Worm (Caenorhabditis elegans) whole organism, late embryonic: ENCODE data around the gene ins-10.
A peak's percentile ranks its signal among the peaks of the same experiment; 100 is the strongest.

ENCODE experiments used
- C08G9.2 ChIP-seq: sonication (generic microtip); optimal IDR thresholded peaks from 2 replicates; lab custom pipeline; 2016; ENCODE audit warnings: mild to moderate bottlenecking, missing genetic modification characterization, moderate library complexity, missing compliant biosample characterization
- F13H6.1 ChIP-seq: sonication (generic microtip); optimal IDR thresholded peaks from 2 replicates; lab custom pipeline; 2016; ENCODE audit warnings: missing genetic modification characterization, missing compliant biosample characterization
- T23F11.4 ChIP-seq: fragments of 200-800 bp; sonication (Bioruptor generic); optimal IDR thresholded peaks from 2 replicates; lab custom pipeline; 2018; ENCODE audit warnings: mild to moderate bottlenecking, missing genetic modification characterization, missing compliant biosample characterization
- Y22D7AL.16 ChIP-seq: sonication (generic microtip); optimal IDR thresholded peaks from 2 replicates; lab custom pipeline; 2016; ENCODE audit warnings: missing genetic modification characterization, missing compliant biosample characterization
- ama-1 ChIP-seq: fragments of 150-350 bp; optimal IDR thresholded peaks from 2 replicates; lab custom pipeline; 2014
- ceh-14 ChIP-seq: sonication (generic microtip); optimal IDR thresholded peaks from 2 replicates; lab custom pipeline; 2016; ENCODE audit warnings: missing genotype, missing genetic modification characterization, missing compliant biosample characterization
- ceh-19 ChIP-seq: fragments of 200-800 bp; sonication (Bioruptor generic); optimal IDR thresholded peaks from 2 replicates; lab custom pipeline; 2018; ENCODE audit warnings: mild to moderate bottlenecking, missing genetic modification characterization, missing compliant biosample characterization
- ceh-2 ChIP-seq: sonication (generic microtip); optimal IDR thresholded peaks from 2 replicates; lab custom pipeline; 2016; ENCODE audit warnings: missing genotype, missing genetic modification characterization, missing compliant biosample characterization
- ceh-22 ChIP-seq: sonication (generic microtip); optimal IDR thresholded peaks from 2 replicates; lab custom pipeline; 2017; ENCODE audit warnings: missing biosample characterization, missing genetic modification characterization
- ceh-30 ChIP-seq: fragments of 150-350 bp; optimal IDR thresholded peaks from 2 replicates; lab custom pipeline; 2014; ENCODE audit warnings: missing biosample characterization, missing genetic modification characterization
- ceh-34 ChIP-seq: sonication (generic microtip); optimal IDR thresholded peaks from 2 replicates; lab custom pipeline; 2016; ENCODE audit warnings: mild to moderate bottlenecking, missing genetic modification characterization, missing compliant biosample characterization
- ceh-45 ChIP-seq: fragments of 200-800 bp; sonication (Bioruptor generic); IDR thresholded peaks from 2 replicates; pipeline ENCODE4 v1.3.6; 2022; ENCODE audit warnings: missing genetic modification reagents, missing genetic modification characterization, missing compliant biosample characterization
- ceh-6 ChIP-seq: fragments of 200-800 bp; sonication (Bioruptor generic); optimal IDR thresholded peaks from 2 replicates; lab custom pipeline; 2018; ENCODE audit warnings: mild to moderate bottlenecking, missing genetic modification characterization, missing compliant biosample characterization
- ceh-9 ChIP-seq: sonication (generic microtip); optimal IDR thresholded peaks from 2 replicates; lab custom pipeline; 2016; ENCODE audit warnings: mild to moderate bottlenecking, missing genetic modification characterization, inconsistent platforms, missing compliant biosample characterization
- che-1 ChIP-seq: sonication (generic microtip); optimal IDR thresholded peaks from 2 replicates; lab custom pipeline; 2016; ENCODE audit warnings: mild to moderate bottlenecking, missing genetic modification characterization, missing compliant biosample characterization
- dmd-4 ChIP-seq: sonication (generic microtip); optimal IDR thresholded peaks from 2 replicates; lab custom pipeline; 2016; ENCODE audit warnings: borderline replicate concordance, missing genetic modification characterization, missing compliant biosample characterization
- dve-1 ChIP-seq: sonication (generic microtip); optimal IDR thresholded peaks from 2 replicates; lab custom pipeline; 2017; ENCODE audit warnings: antibody characterized with exemption, mild to moderate bottlenecking, missing genetic modification characterization, missing compliant biosample characterization
- elt-4 ChIP-seq: sonication (generic microtip); optimal IDR thresholded peaks from 2 replicates; lab custom pipeline; 2016; ENCODE audit warnings: missing genetic modification characterization, missing compliant biosample characterization
- eyg-1 ChIP-seq: sonication (generic microtip); optimal IDR thresholded peaks from 2 replicates; lab custom pipeline; 2016; ENCODE audit warnings: missing genotype, missing genetic modification characterization, missing compliant biosample characterization
- fax-1 ChIP-seq: sonication (generic microtip); optimal IDR thresholded peaks from 2 replicates; lab custom pipeline; 2016; ENCODE audit warnings: missing genotype, missing genetic modification characterization, missing compliant biosample characterization
- gmeb-2 ChIP-seq: sonication (generic microtip); optimal IDR thresholded peaks from 2 replicates; lab custom pipeline; 2016; ENCODE audit warnings: missing genetic modification characterization, inconsistent platforms, missing compliant biosample characterization
- hlh-6 ChIP-seq: sonication (generic microtip); optimal IDR thresholded peaks from 2 replicates; lab custom pipeline; 2016; ENCODE audit warnings: missing genotype, missing genetic modification characterization, missing compliant biosample characterization
- lim-6 ChIP-seq: sonication (generic microtip); optimal IDR thresholded peaks from 2 replicates; lab custom pipeline; 2016; ENCODE audit warnings: missing genetic modification characterization, missing compliant biosample characterization
- nhr-11 ChIP-seq: fragments of 150-350 bp; optimal IDR thresholded peaks from 2 replicates; lab custom pipeline; 2014; ENCODE audit warnings: missing biosample characterization, missing genetic modification characterization
- npax-4 ChIP-seq: sonication (generic microtip); optimal IDR thresholded peaks from 2 replicates; lab custom pipeline; 2016; ENCODE audit warnings: missing genetic modification characterization, missing compliant biosample characterization
- odd-2 ChIP-seq: sonication (generic microtip); optimal IDR thresholded peaks from 2 replicates; lab custom pipeline; 2017; ENCODE audit warnings: antibody characterized with exemption, mild to moderate bottlenecking, missing genetic modification characterization, missing compliant biosample characterization
- pag-3 ChIP-seq: sonication (generic microtip); optimal IDR thresholded peaks from 2 replicates; lab custom pipeline; 2016; ENCODE audit warnings: missing compliant biosample characterization, missing genetic modification characterization, borderline replicate concordance
- pha-2 ChIP-seq: sonication (generic microtip); optimal IDR thresholded peaks from 2 replicates; lab custom pipeline; 2017; ENCODE audit warnings: mild to moderate bottlenecking, missing genetic modification characterization, missing compliant biosample characterization
- pha-4 ChIP-seq: fragments of 150-350 bp; optimal IDR thresholded peaks from 2 replicates; lab custom pipeline; 2018; ENCODE audit warnings: missing biosample characterization, missing genetic modification reagents, missing genetic modification characterization
- sox-2 ChIP-seq: fragments of 200-800 bp; sonication (Bioruptor generic); IDR thresholded peaks from 2 replicates; pipeline ENCODE4 v1.3.6; 2022; ENCODE audit warnings: missing genetic modification reagents, missing genetic modification characterization, missing compliant biosample characterization
- syd-9 ChIP-seq: sonication (generic microtip); optimal IDR thresholded peaks from 2 replicates; lab custom pipeline; 2016; ENCODE audit warnings: mild to moderate bottlenecking, missing genetic modification characterization, moderate library complexity, missing compliant biosample characterization
- tbx-2 ChIP-seq: sonication (generic microtip); optimal IDR thresholded peaks from 2 replicates; lab custom pipeline; 2016; ENCODE audit warnings: missing genetic modification characterization, missing compliant biosample characterization
- unc-3 ChIP-seq, 2 experiments: fragments of 200-800 bp in 1 of 2; sonication (Bioruptor generic) in 1 of 2; sonication (generic microtip) in 1 of 2; conservative IDR thresholded peaks in 1 of 2; optimal IDR thresholded peaks in 1 of 2; 2 replicates each; pipeline versions ENCODE4 v1.3.6 to Lab custom; 2016 to 2022; ENCODE audit warnings: missing compliant biosample characterization in 2 of 2, missing genetic modification characterization in 2 of 2, missing genetic modification reagents in 1 of 2
- unc-42 ChIP-seq: sonication (generic microtip); optimal IDR thresholded peaks from 2 replicates; lab custom pipeline; 2016; ENCODE audit warnings: missing genotype, missing genetic modification characterization, missing compliant biosample characterization
- unc-55 ChIP-seq: sonication (generic microtip); optimal IDR thresholded peaks from 2 replicates; lab custom pipeline; 2017; ENCODE audit warnings: missing biosample characterization, missing genetic modification reagents, missing genetic modification characterization
- unc-86 ChIP-seq: sonication (generic microtip); optimal IDR thresholded peaks from 2 replicates; lab custom pipeline; 2016; ENCODE audit warnings: missing genetic modification characterization, missing compliant biosample characterization

ins-10 gene

DNA sequence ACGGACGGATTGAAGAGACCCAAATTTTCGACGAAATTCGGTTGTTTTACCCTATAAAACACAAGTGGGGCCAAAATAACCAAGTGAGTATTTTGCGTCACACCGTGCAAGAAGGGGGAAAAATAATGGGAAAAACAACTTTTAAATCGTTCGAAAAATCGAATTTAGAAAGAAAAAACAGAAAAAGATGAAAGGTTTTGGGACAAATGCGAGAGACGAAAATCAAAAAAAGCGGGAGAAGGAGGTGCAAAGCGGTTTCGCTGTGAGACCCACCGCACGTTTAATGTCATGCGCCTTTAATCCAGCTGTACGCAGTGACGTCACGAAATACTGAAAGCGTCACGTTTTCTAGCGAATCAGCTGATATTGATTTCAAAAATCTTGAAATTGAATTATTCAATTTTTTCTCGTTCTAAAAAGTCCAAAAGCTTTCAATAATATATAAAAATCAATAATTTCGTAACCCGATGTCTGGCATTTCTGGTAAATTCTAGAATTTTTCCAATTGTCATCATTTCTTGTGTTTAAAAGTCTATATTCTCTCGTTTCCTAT, 21.7 kb upstream of the ins-10 start, which contains the start of the genes ddx-17 and aip-1 (continued):
- TF ChIP-seq ceh-6 (no peak), ceh-45 (GFP tag; lab: Robert Waterston, UW) (no peak), Y22D7AL.16 (no peak), unc-42 (tag; lab: Kevin White, UChicago) (peak; percentile 36), che-1 (no peak), ceh-2 (tag; lab: Kevin White, UChicago) (no peak), elt-4 (tag; lab: Kevin White, UChicago) (no peak), eyg-1 (tag; lab: Kevin White, UChicago) (no peak), unc-3 (GFP tag; conservative IDR thresholded peaks at IDR 0.05; lab: Robert Waterston, UW) (no peak), unc-3 (tag; optimal IDR thresholded peaks at IDR 0.05; lab: Kevin White, UChicago) (no peak), gmeb-2 (tag; lab: Kevin White, UChicago) (no peak), ceh-30 (tag; lab: Kevin White, UChicago) (peak; percentile 26)

DNA sequence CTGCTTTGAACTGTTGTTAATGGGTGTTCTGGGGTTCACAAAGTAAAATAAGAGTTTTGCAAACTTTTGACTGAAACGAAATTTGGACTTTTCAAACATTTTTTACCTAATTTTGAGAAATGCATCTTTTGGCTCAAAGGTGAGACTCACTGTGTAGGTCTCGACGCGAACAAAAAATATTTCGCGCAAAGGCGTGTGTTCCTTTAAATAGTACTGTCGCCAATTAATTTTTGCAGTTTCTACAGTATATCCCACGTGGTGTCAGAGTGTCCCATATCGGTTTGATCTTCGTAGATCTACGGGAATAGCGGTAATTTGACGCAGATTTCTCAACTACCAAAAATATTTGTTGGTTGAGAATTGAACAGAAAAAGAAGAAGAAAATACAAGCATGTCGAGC, 20.1 kb upstream of the ins-10 start:
- TF ChIP-seq dve-1, result no peak
- TF ChIP-seq dmd-4 (tag; lab: Kevin White, UChicago), result no peak
- TF ChIP-seq npax-4 (tag; lab: Kevin White, UChicago), result no peak
- TF ChIP-seq unc-86, result no peak
- no peak for TF ChIP-seq elt-4 (tag; lab: Kevin White, UChicago)
- TF ChIP-seq Y22D7AL.16, result no peak
- TF ChIP-seq pag-3 (tag; lab: Kevin White, UChicago), result no peak
- TF ChIP-seq fax-1, result no peak
- TF ChIP-seq syd-9 (tag; lab: Kevin White, UChicago), result no peak
- no peak for TF ChIP-seq nhr-11 (tag; lab: Kevin White, UChicago)

DNA sequence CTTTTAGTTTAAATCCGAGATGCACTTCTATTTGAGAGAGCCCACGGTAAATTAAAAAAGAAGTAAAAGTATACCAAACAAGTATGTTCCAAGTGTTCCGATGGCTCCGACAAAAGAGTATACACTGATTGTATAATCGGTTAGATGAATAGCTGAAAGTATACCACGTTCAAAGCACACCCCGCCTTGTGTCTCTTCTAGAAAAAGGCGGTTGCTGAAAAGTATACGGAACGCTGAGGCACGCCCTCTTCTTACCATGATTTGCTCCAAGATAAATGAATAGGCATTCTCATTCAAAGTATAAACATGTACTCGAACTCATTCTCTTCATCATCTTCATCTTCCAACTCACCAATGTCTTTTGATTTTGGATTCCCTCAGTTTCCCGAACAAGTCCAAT, 19.4 kb upstream of the ins-10 start, which contains the start of gene end-3:
end-3 (plus strand) TSS at position 301 of the 400 bp plus-strand sequence.
- TF ChIP-seq ceh-22 (tag; lab: Kevin White, UChicago), result no peak
- no peak for TF ChIP-seq gmeb-2 (tag; lab: Kevin White, UChicago)
- TF ChIP-seq odd-2 (tag; lab: Kevin White, UChicago), result no peak
- no peak for TF ChIP-seq ceh-14
- no peak for TF ChIP-seq pha-2 (tag; lab: Kevin White, UChicago)
- no peak for TF ChIP-seq ceh-9
- no peak for TF ChIP-seq lim-6 (tag; lab: Kevin White, UChicago)
- TF ChIP-seq syd-9 (tag; lab: Kevin White, UChicago), result no peak

ce11 chrV:14017476-14017875, 16.3 kb upstream of the ins-10 start, which contains the start of gene srh-308:
Gene srh-308 (minus strand): TSS chrV:14017576.
- no peak for TF ChIP-seq ceh-34 (tag; lab: Kevin White, UChicago)
- TF ChIP-seq T23F11.4 (GFP tag; lab: Kevin White, UChicago), result no peak
- TF ChIP-seq ceh-19 (GFP tag; lab: Kevin White, UChicago), result no peak
- TF ChIP-seq dmd-4 (tag; lab: Kevin White, UChicago), result no peak
- no peak for TF ChIP-seq tbx-2 (tag; lab: Kevin White, UChicago)
- TF ChIP-seq ceh-6, result no peak
- TF ChIP-seq unc-55 (GFP tag; lab: Kevin White, UChicago), result no peak
- no peak for TF ChIP-seq sox-2 (GFP tag; lab: Robert Waterston, UW)
- no peak for TF ChIP-seq unc-3 (GFP tag; conservative IDR thresholded peaks at IDR 0.05; lab: Robert Waterston, UW)
- TF ChIP-seq unc-3 (tag; optimal IDR thresholded peaks at IDR 0.05; lab: Kevin White, UChicago), result no peak
- TF ChIP-seq pha-4 (tag; lab: Kevin White, UChicago), result no peak
- TF ChIP-seq F13H6.1 (tag; lab: Kevin White, UChicago), result no peak
- TF ChIP-seq C08G9.2 (tag; lab: Kevin White, UChicago), result no peak
- TF ChIP-seq ceh-45 (GFP tag; lab: Robert Waterston, UW), result no peak
- no peak for TF ChIP-seq hlh-6 (tag; lab: Kevin White, UChicago)
- TF ChIP-seq ama-1 (lab: Kevin White, UChicago), result no peak
